In genomic region chrX:16799065-16799663, ce11 we compare ENCODE assay signal across 4 worm cellular contexts.
TF ChIP-seq lines count a peak whose summit lies in the region.

No protein-coding gene starts in this region.

TF ChIP-seq in whole organism, L1 larva, 84 proteins besides CTCF, POLR2A, EP300 and RAD21 (continued from another document and continues in another):
- TF ChIP-seq lin-15B (tag; optimal IDR thresholded peaks at IDR 0.05; lab: Kevin White, UChicago) (no peak), nhr-90 (tag; optimal IDR thresholded peaks at IDR 0.05; lab: Kevin White, UChicago; ENCODE audit: poor library complexity) (peak; percentile 45), nhr-11 (tag; optimal IDR thresholded peaks at IDR 0.05; lab: Kevin White, UChicago) (no peak), lin-13 (GFP tag; optimal IDR thresholded peaks at IDR 0.05; lab: Kevin White, UChicago) (no peak), nhr-20 (tag; optimal IDR thresholded peaks at IDR 0.05; lab: Kevin White, UChicago) (peak; percentile 54), ceh-90 (tag; optimal IDR thresholded peaks at IDR 0.05; lab: Kevin White, UChicago) (no peak), snpc-4 (tag; optimal IDR thresholded peaks at IDR 0.05; lab: Kevin White, UChicago) (no peak), fkh-8 (tag; optimal IDR thresholded peaks at IDR 0.05; lab: Kevin White, UChicago) (peak; percentile 12), snu-23 (GFP tag; optimal IDR thresholded peaks at IDR 0.05; lab: Kevin White, UChicago) (peak; percentile 78), lin-39 (tag; optimal IDR thresholded peaks at IDR 0.05; lab: Kevin White, UChicago) (no peak), C16A3.4 (tag; optimal IDR thresholded peaks at IDR 0.05; lab: Kevin White, UChicago) (peak; percentile 4), egl-27 (tag; optimal IDR thresholded peaks at IDR 0.05; lab: Kevin White, UChicago) (no peak), xbp-1 (tag; optimal IDR thresholded peaks at IDR 0.05; lab: Kevin White, UChicago) (peak; percentile 3), nhr-85 (tag; lab: Kevin White, UChicago) (peak; percentile 62), unc-30 (tag; optimal IDR thresholded peaks at IDR 0.05; lab: Kevin White, UChicago) (no peak), zag-1 (tag; optimal IDR thresholded peaks at IDR 0.05; lab: Kevin White, UChicago) (no peak), nhr-71 (tag; optimal IDR thresholded peaks at IDR 0.05; lab: Kevin White, UChicago) (peak; percentile 70), lin-14 (GFP tag; optimal IDR thresholded peaks at IDR 0.05; lab: Kevin White, UChicago) (peak; percentile 93), ztf-11 (tag; optimal IDR thresholded peaks at IDR 0.05; lab: Kevin White, UChicago) (no peak), nhr-19 (GFP tag; conservative IDR thresholded peaks at IDR 0.05; lab: Robert Waterston, UW) (peak; percentile 36), nhr-77 (tag; optimal IDR thresholded peaks at IDR 0.05; lab: Kevin White, UChicago) (no peak), C04F5.9 (tag; optimal IDR thresholded peaks at IDR 0.05; lab: Kevin White, UChicago) (peak; percentile 29), pqm-1 (tag; optimal IDR thresholded peaks at IDR 0.05; lab: Kevin White, UChicago) (no peak), sox-4 (tag; optimal IDR thresholded peaks at IDR 0.05; lab: Kevin White, UChicago) (no peak), aly-2 (tag; optimal IDR thresholded peaks at IDR 0.05; lab: Kevin White, UChicago) (no peak), ztf-4 (tag; optimal IDR thresholded peaks at IDR 0.05; lab: Kevin White, UChicago) (peak; percentile 35), lsy-2 (tag; optimal IDR thresholded peaks at IDR 0.05; lab: Kevin White, UChicago) (peak; percentile 37 to 57), F16B12.6 (tag; optimal IDR thresholded peaks at IDR 0.05; lab: Kevin White, UChicago) (no peak), nhr-237 (tag; optimal IDR thresholded peaks at IDR 0.05; lab: Kevin White, UChicago) (no peak), lin-35 (GFP tag; optimal IDR thresholded peaks at IDR 0.05; lab: Kevin White, UChicago) (peak; percentile 35 to 63), swsn-7 (tag; optimal IDR thresholded peaks at IDR 0.05; lab: Kevin White, UChicago) (peak; percentile 63), isw-1 (GFP tag; IDR thresholded peaks at IDR 0.05; lab: Robert Waterston, UW) (no peak), elt-2 (tag; optimal IDR thresholded peaks at IDR 0.05; lab: Kevin White, UChicago) (no peak), nhr-84 (tag; optimal IDR thresholded peaks at IDR 0.05; lab: Kevin White, UChicago) (no peak), ceh-63 (GFP tag; optimal IDR thresholded peaks at IDR 0.05; lab: Kevin White, UChicago) (no peak)

TF ChIP-seq in whole organism, L2 larva, 48 proteins besides CTCF, POLR2A, EP300 and RAD21 (continued from another document):
- TF ChIP-seq aly-2 (tag; optimal IDR thresholded peaks at IDR 0.05; lab: Kevin White, UChicago) (no peak), ceh-16 (tag; optimal IDR thresholded peaks at IDR 0.05; lab: Kevin White, UChicago) (peak; percentile 27), nhr-25 (tag; optimal IDR thresholded peaks at IDR 0.05; lab: Kevin White, UChicago) (peak; percentile 45), snpc-4 (tag; optimal IDR thresholded peaks at IDR 0.05; lab: Kevin White, UChicago) (peak; percentile 2), mbf-1 (tag; optimal IDR thresholded peaks at IDR 0.05; lab: Kevin White, UChicago) (no peak)

TF ChIP-seq in whole organism, L3 larva, 47 proteins besides CTCF, POLR2A, EP300 and RAD21 (continued from another document):
- TF ChIP-seq hmg-11 (tag; optimal IDR thresholded peaks at IDR 0.05; lab: Kevin White, UChicago) (peak; percentile 89), ceh-28 (tag; optimal IDR thresholded peaks at IDR 0.05; lab: Kevin White, UChicago) (no peak), mdl-1 (tag; optimal IDR thresholded peaks at IDR 0.05; lab: Kevin White, UChicago) (no peak), nhr-23 (tag; optimal IDR thresholded peaks at IDR 0.05; lab: Kevin White, UChicago) (peak; percentile 13), ceh-9 (tag; optimal IDR thresholded peaks at IDR 0.05; lab: Kevin White, UChicago) (no peak), ceh-16 (tag; optimal IDR thresholded peaks at IDR 0.05; lab: Kevin White, UChicago) (no peak), ZK546.5 (tag; optimal IDR thresholded peaks at IDR 0.05; lab: Kevin White, UChicago) (no peak), unc-62 (GFP tag; optimal IDR thresholded peaks at IDR 0.05; lab: Kevin White, UChicago) (no peak), elt-1 (tag; optimal IDR thresholded peaks at IDR 0.05; lab: Kevin White, UChicago) (no peak), ceh-82 (tag; optimal IDR thresholded peaks at IDR 0.05; lab: Kevin White, UChicago) (no peak), lin-39 (tag; optimal IDR thresholded peaks at IDR 0.05; lab: Kevin White, UChicago) (peak; percentile 76), nhr-12 (tag; optimal IDR thresholded peaks at IDR 0.05; lab: Kevin White, UChicago) (no peak), nhr-43 (tag; optimal IDR thresholded peaks at IDR 0.05; lab: Kevin White, UChicago; ENCODE audit: poor library complexity, severe bottlenecking) (peak; percentile 25), nhr-28 (tag; optimal IDR thresholded peaks at IDR 0.05; lab: Kevin White, UChicago) (no peak)

TF ChIP-seq in whole organism, L4 larva, 104 proteins besides CTCF, POLR2A, EP300 and RAD21 (continued from another document):
- TF ChIP-seq unc-62 (GFP tag; optimal IDR thresholded peaks at IDR 0.05 in 1 of 2; lab: Kevin White, UChicago), result no peak
- TF ChIP-seq unc-62 (tag; optimal IDR thresholded peaks at IDR 0.05; lab: Kevin White, UChicago), result no peak
- TF ChIP-seq ZK337.2 (GFP tag; IDR thresholded peaks at IDR 0.05; lab: Robert Waterston, UW), result no peak
- TF ChIP-seq snpc-1.2 (GFP tag; IDR thresholded peaks at IDR 0.05; lab: Robert Waterston, UW), result no peak
- no peak for TF ChIP-seq ZK546.5 (tag; optimal IDR thresholded peaks at IDR 0.05; lab: Kevin White, UChicago)
- peak; percentile 18 for TF ChIP-seq hlh-11 (tag; optimal IDR thresholded peaks at IDR 0.05; lab: Kevin White, UChicago)
- TF ChIP-seq zip-2 (tag; optimal IDR thresholded peaks at IDR 0.05; lab: Kevin White, UChicago), result no peak
- peak; percentile 72 for TF ChIP-seq hmg-1.1 (GFP tag; IDR thresholded peaks at IDR 0.05; lab: Robert Waterston, UW)
- TF ChIP-seq nhr-48 (tag; optimal IDR thresholded peaks at IDR 0.05; lab: Kevin White, UChicago), result no peak
- TF ChIP-seq skn-1 (tag; optimal IDR thresholded peaks at IDR 0.05; lab: Kevin White, UChicago), result no peak
- no peak for TF ChIP-seq tra-1 (GFP tag; IDR thresholded peaks at IDR 0.05; lab: Robert Waterston, UW)
- no peak for TF ChIP-seq attf-4 (tag; optimal IDR thresholded peaks at IDR 0.05; lab: Kevin White, UChicago)
- no peak for TF ChIP-seq ceh-44 (GFP tag; IDR thresholded peaks at IDR 0.05; lab: Robert Waterston, UW)
- TF ChIP-seq mep-1 (tag; optimal IDR thresholded peaks at IDR 0.05; lab: Kevin White, UChicago), result peak; percentile 84
- no peak for TF ChIP-seq ceh-32 (tag; optimal IDR thresholded peaks at IDR 0.05; lab: Kevin White, UChicago; ENCODE audit: poor library complexity)
- no peak for TF ChIP-seq spr-3 (GFP tag; optimal IDR thresholded peaks at IDR 0.05; lab: Kevin White, UChicago)
- no peak for TF ChIP-seq nhr-10 (tag; optimal IDR thresholded peaks at IDR 0.05; lab: Kevin White, UChicago)
- no peak for TF ChIP-seq ztf-11 (tag; optimal IDR thresholded peaks at IDR 0.05; lab: Kevin White, UChicago)
- no peak for TF ChIP-seq nhr-76 (tag; optimal IDR thresholded peaks at IDR 0.05; lab: Kevin White, UChicago)
- no peak for TF ChIP-seq dmd-8 (GFP tag; IDR thresholded peaks at IDR 0.05; lab: Robert Waterston, UW)
- TF ChIP-seq F37D6.2 (tag; optimal IDR thresholded peaks at IDR 0.05; lab: Kevin White, UChicago), result no peak
- TF ChIP-seq lin-1 (GFP tag; IDR thresholded peaks at IDR 0.05; lab: Robert Waterston, UW), result no peak
- TF ChIP-seq dpl-1 (GFP tag; optimal IDR thresholded peaks at IDR 0.05; lab: Kevin White, UChicago), result no peak
- no peak for TF ChIP-seq unc-39 (tag; optimal IDR thresholded peaks at IDR 0.05; lab: Kevin White, UChicago)
- no peak for TF ChIP-seq lir-3 (tag; optimal IDR thresholded peaks at IDR 0.05; lab: Kevin White, UChicago)
- no peak for TF ChIP-seq D1046.2 (GFP tag; IDR thresholded peaks at IDR 0.05; lab: Robert Waterston, UW)
- TF ChIP-seq nhr-28 (tag; optimal IDR thresholded peaks at IDR 0.05; lab: Kevin White, UChicago), result peak; percentile 72
- no peak for TF ChIP-seq fos-1 (tag; optimal IDR thresholded peaks at IDR 0.05; lab: Kevin White, UChicago)
- TF ChIP-seq sdz-12 (GFP tag; optimal IDR thresholded peaks at IDR 0.05; lab: Kevin White, UChicago), result no peak
- 0 out of 2 replicates have a peak, but pooled peaks have one; percentile 41 for TF ChIP-seq egl-43 (GFP tag; IDR thresholded peaks at IDR 0.05; lab: Robert Waterston, UW)
- peak; percentile 28 for TF ChIP-seq duxl-1 (tag; optimal IDR thresholded peaks at IDR 0.05; lab: Kevin White, UChicago; ENCODE audit: poor library complexity)
- TF ChIP-seq daf-16 (GFP tag; optimal IDR thresholded peaks at IDR 0.05; lab: Kevin White, UChicago), result peak in 1 of 2 experiments; percentile 50
- TF ChIP-seq daf-16 (tag; optimal IDR thresholded peaks at IDR 0.05; lab: Kevin White, UChicago), result peak; percentile 40
- TF ChIP-seq Y48G9A.11 (GFP tag; IDR thresholded peaks at IDR 0.05; lab: Robert Waterston, UW), result no peak
- TF ChIP-seq madf-5 (GFP tag; IDR thresholded peaks at IDR 0.05; lab: Robert Waterston, UW), result no peak
- no peak for TF ChIP-seq daf-12 (tag; optimal IDR thresholded peaks at IDR 0.05; lab: Kevin White, UChicago)
- TF ChIP-seq nhr-6 (tag; optimal IDR thresholded peaks at IDR 0.05; lab: Kevin White, UChicago), result peak; percentile 67
- TF ChIP-seq F49E8.2 (tag; optimal IDR thresholded peaks at IDR 0.05; lab: Kevin White, UChicago; ENCODE audit: borderline replicate concordance), result no peak
- TF ChIP-seq snpc-4 (tag; optimal IDR thresholded peaks at IDR 0.05; lab: Kevin White, UChicago), result no peak
- TF ChIP-seq ces-1 (GFP tag; optimal IDR thresholded peaks at IDR 0.05; lab: Kevin White, UChicago), result no peak
- TF ChIP-seq jun-1 (tag; optimal IDR thresholded peaks at IDR 0.05; lab: Kevin White, UChicago), result no peak
- TF ChIP-seq lin-39 (tag; optimal IDR thresholded peaks at IDR 0.05; lab: Kevin White, UChicago), result no peak
- TF ChIP-seq mdl-1 (tag; optimal IDR thresholded peaks at IDR 0.05; lab: Kevin White, UChicago), result peak in 1 of 2 experiments; percentile 84
- TF ChIP-seq lsy-2 (tag; optimal IDR thresholded peaks at IDR 0.05; lab: Kevin White, UChicago), result peak in 1 of 2 experiments; percentile 65
- TF ChIP-seq mdt-29 (GFP tag; IDR thresholded peaks at IDR 0.05; lab: Robert Waterston, UW), result no peak
- TF ChIP-seq ceh-28 (tag; optimal IDR thresholded peaks at IDR 0.05; lab: Kevin White, UChicago), result no peak
- TF ChIP-seq Y105C5A.15 (GFP tag; IDR thresholded peaks at IDR 0.05; lab: Robert Waterston, UW), result no peak
- TF ChIP-seq daf-8 (GFP tag; IDR thresholded peaks at IDR 0.05; lab: Robert Waterston, UW), result no peak
- TF ChIP-seq cey-2 (tag; optimal IDR thresholded peaks at IDR 0.05; lab: Kevin White, UChicago; ENCODE audit: borderline replicate concordance, insufficient read depth), result no peak
- TF ChIP-seq mes-2 (tag; optimal IDR thresholded peaks at IDR 0.05; lab: Kevin White, UChicago; ENCODE audit: poor library complexity, severe bottlenecking), result peak; percentile 63
- no peak for TF ChIP-seq mxl-2 (GFP tag; conservative IDR thresholded peaks at IDR 0.05; lab: Robert Waterston, UW)
- TF ChIP-seq F44E2.7 (GFP tag; IDR thresholded peaks at IDR 0.05; lab: Robert Waterston, UW), result no peak
- no peak for TF ChIP-seq zip-11 (GFP tag; IDR thresholded peaks at IDR 0.05; lab: Robert Waterston, UW)
- no peak for TF ChIP-seq lin-29 (GFP tag; IDR thresholded peaks at IDR 0.05; lab: Robert Waterston, UW)
- TF ChIP-seq hlh-30 (tag; optimal IDR thresholded peaks at IDR 0.05; lab: Kevin White, UChicago; ENCODE audit: insufficient read depth), result peak; percentile 71
- TF ChIP-seq aha-1 (tag; lab: Kevin White, UChicago), result peak; percentile 34
- no peak for TF ChIP-seq F10B5.3 (tag; optimal IDR thresholded peaks at IDR 0.05; lab: Kevin White, UChicago)
- no peak for TF ChIP-seq zag-1 (tag; optimal IDR thresholded peaks at IDR 0.05; lab: Kevin White, UChicago)
- TF ChIP-seq dmd-6 (GFP tag; IDR thresholded peaks at IDR 0.05; lab: Robert Waterston, UW), result peak; percentile 21; the same call in 1 of the 2 replicates
- no peak for TF ChIP-seq Y75B8A.6 (GFP tag; IDR thresholded peaks at IDR 0.05; lab: Robert Waterston, UW)
- TF ChIP-seq nhr-11 (tag; optimal IDR thresholded peaks at IDR 0.05; lab: Kevin White, UChicago), result peak; percentile 12
- peak in 1 of 2 experiments; percentile 23 for TF ChIP-seq hif-1 (tag; optimal IDR thresholded peaks at IDR 0.05; lab: Kevin White, UChicago)
- no peak for TF ChIP-seq daf-19 (GFP tag; conservative IDR thresholded peaks at IDR 0.05; lab: Robert Waterston, UW)
- no peak for TF ChIP-seq saeg-2 (GFP tag; IDR thresholded peaks at IDR 0.05; lab: Robert Waterston, UW)
- TF ChIP-seq nhr-25 (tag; optimal IDR thresholded peaks at IDR 0.05; lab: Kevin White, UChicago; ENCODE audit: borderline replicate concordance, insufficient read depth), result no peak
- no peak for TF ChIP-seq ceh-20 (GFP tag; IDR thresholded peaks at IDR 0.05; lab: Robert Waterston, UW)
- peak; percentile 81 for TF ChIP-seq mxl-3 (GFP tag; optimal IDR thresholded peaks at IDR 0.05; lab: Kevin White, UChicago)
- no peak for TF ChIP-seq set-16 (GFP tag; IDR thresholded peaks at IDR 0.05; lab: Robert Waterston, UW)
- no peak for TF ChIP-seq ceh-62 (tag; optimal IDR thresholded peaks at IDR 0.05; lab: Kevin White, UChicago)
- TF ChIP-seq rbr-2 (tag; optimal IDR thresholded peaks at IDR 0.05; lab: Kevin White, UChicago), result peak; percentile 68
- TF ChIP-seq ama-1 (optimal IDR thresholded peaks at IDR 0.05; lab: Kevin White, UChicago), result no peak
- TF ChIP-seq gei-8 (GFP tag; optimal IDR thresholded peaks at IDR 0.05; lab: Kevin White, UChicago), result no peak
- TF ChIP-seq nhr-111 (GFP tag; optimal IDR thresholded peaks at IDR 0.05; lab: Kevin White, UChicago), result no peak
- no peak for TF ChIP-seq arid-1 (GFP tag; conservative IDR thresholded peaks at IDR 0.05; lab: Robert Waterston, UW)
TF ChIP-seq in whole organism, L4 larva: peak in this region for 24.
